Fruit fly (Drosophila melanogaster) whole organism, adult: ENCODE data around the gene Secp43.

ENCODE experiments used
- CG11617 ChIP-seq: fragments of 200-800 bp; sonication (Bioruptor generic); optimal IDR thresholded peaks from 2 replicates; lab custom pipeline; 2017; ENCODE audit warnings: mild to moderate bottlenecking, missing biosample characterization, missing genetic modification reagents, missing genetic modification characterization
- CG12768 ChIP-seq: fragments of 200-800 bp; sonication (Bioruptor generic); optimal IDR thresholded peaks from 2 replicates; lab custom pipeline; 2017; ENCODE audit warnings: missing biosample characterization, missing genetic modification characterization, mild to moderate bottlenecking, moderate library complexity, missing genetic modification reagents
- CG14711 ChIP-seq: fragments of 200-800 bp; sonication (Bioruptor generic); optimal IDR thresholded peaks from 2 replicates; lab custom pipeline; 2018; ENCODE audit warnings: missing biosample characterization, mild to moderate bottlenecking, missing genetic modification characterization, moderate library complexity
- CG1620 ChIP-seq: fragments of 200-800 bp; sonication (Bioruptor generic); optimal IDR thresholded peaks from 2 replicates; lab custom pipeline; 2016; ENCODE audit warnings: missing biosample characterization, missing genetic modification characterization
- CG33017 ChIP-seq: fragments of 200-800 bp; sonication (Bioruptor generic); optimal IDR thresholded peaks from 2 replicates; lab custom pipeline; 2018; ENCODE audit warnings: missing biosample characterization, mild to moderate bottlenecking, missing genetic modification characterization, moderate library complexity
- CG5204 ChIP-seq: fragments of 200-800 bp; sonication (Bioruptor generic); optimal IDR thresholded peaks from 2 replicates; lab custom pipeline; 2016; ENCODE audit warnings: missing biosample characterization, missing genetic modification characterization
- CG7045 ChIP-seq: fragments of 200-800 bp; sonication (Bioruptor generic); optimal IDR thresholded peaks from 2 replicates; lab custom pipeline; 2017; ENCODE audit warnings: missing biosample characterization, mild to moderate bottlenecking, missing genetic modification characterization
- CG7101 ChIP-seq: fragments of 200-800 bp; sonication (Bioruptor generic); optimal IDR thresholded peaks from 2 replicates; lab custom pipeline; 2018; ENCODE audit warnings: missing biosample characterization, mild to moderate bottlenecking, missing genetic modification characterization, moderate library complexity
- Clk ChIP-seq: fragments of 200-800 bp; sonication (Bioruptor generic); optimal IDR thresholded peaks from 2 replicates; lab custom pipeline; 2017; ENCODE audit warnings: missing biosample characterization, missing genetic modification characterization
- Crg-1 ChIP-seq: fragments of 200-800 bp; sonication (Bioruptor generic); optimal IDR thresholded peaks from 2 replicates; lab custom pipeline; 2016; ENCODE audit warnings: missing biosample characterization, missing genetic modification characterization
- Hr96 ChIP-seq: fragments of 200-800 bp; sonication (Bioruptor generic); optimal IDR thresholded peaks from 2 replicates; lab custom pipeline; 2016; ENCODE audit warnings: missing biosample characterization, missing genetic modification characterization
- Mnt ChIP-seq: fragments of 200-800 bp; sonication (Bioruptor generic); optimal IDR thresholded peaks from 2 replicates; lab custom pipeline; 2016; ENCODE audit warnings: missing biosample characterization, mild to moderate bottlenecking, missing genetic modification characterization
- bab1 ChIP-seq: fragments of 200-800 bp; sonication (Bioruptor generic); optimal IDR thresholded peaks from 3 replicates; lab custom pipeline; 2019; ENCODE audit warnings: missing biosample characterization, mild to moderate bottlenecking, missing genetic modification characterization, moderate library complexity
- cic ChIP-seq: fragments of 200-800 bp; sonication (Bioruptor generic); optimal IDR thresholded peaks from 2 replicates; lab custom pipeline; 2017; ENCODE audit warnings: missing biosample characterization, mild to moderate bottlenecking, missing genetic modification characterization, moderate library complexity
- cnc ChIP-seq, 2 experiments: fragments of >200 bp; optimal IDR thresholded peaks; 2 replicates each; lab custom pipeline; 2017
- kay ChIP-seq: fragments of 200-800 bp; sonication (Bioruptor generic); peaks from one replicate; lab custom pipeline; 2016; ENCODE audit warnings: missing biosample characterization, missing genetic modification characterization, borderline replicate concordance
- ovo ChIP-seq: fragments of 200-800 bp; sonication (Bioruptor generic); optimal IDR thresholded peaks from 2 replicates; lab custom pipeline; 2016; ENCODE audit warnings: missing biosample characterization, missing genetic modification characterization
- pad ChIP-seq: fragments of 200-800 bp; sonication (Bioruptor generic); optimal IDR thresholded peaks from 3 replicates; lab custom pipeline; 2017; ENCODE audit warnings: missing biosample characterization, missing genetic modification characterization, mild to moderate bottlenecking, moderate library complexity, missing genetic modification reagents
- tj ChIP-seq: fragments of 200-800 bp; sonication (Bioruptor generic); optimal IDR thresholded peaks from 3 replicates; lab custom pipeline; 2017; ENCODE audit warnings: missing biosample characterization, mild to moderate bottlenecking, missing genetic modification characterization, moderate library complexity
- toe ChIP-seq: fragments of 200-800 bp; sonication (Bioruptor generic); optimal IDR thresholded peaks from 2 replicates; lab custom pipeline; 2016; ENCODE audit warnings: missing biosample characterization, missing genetic modification characterization

Gene Secp43

DNA sequence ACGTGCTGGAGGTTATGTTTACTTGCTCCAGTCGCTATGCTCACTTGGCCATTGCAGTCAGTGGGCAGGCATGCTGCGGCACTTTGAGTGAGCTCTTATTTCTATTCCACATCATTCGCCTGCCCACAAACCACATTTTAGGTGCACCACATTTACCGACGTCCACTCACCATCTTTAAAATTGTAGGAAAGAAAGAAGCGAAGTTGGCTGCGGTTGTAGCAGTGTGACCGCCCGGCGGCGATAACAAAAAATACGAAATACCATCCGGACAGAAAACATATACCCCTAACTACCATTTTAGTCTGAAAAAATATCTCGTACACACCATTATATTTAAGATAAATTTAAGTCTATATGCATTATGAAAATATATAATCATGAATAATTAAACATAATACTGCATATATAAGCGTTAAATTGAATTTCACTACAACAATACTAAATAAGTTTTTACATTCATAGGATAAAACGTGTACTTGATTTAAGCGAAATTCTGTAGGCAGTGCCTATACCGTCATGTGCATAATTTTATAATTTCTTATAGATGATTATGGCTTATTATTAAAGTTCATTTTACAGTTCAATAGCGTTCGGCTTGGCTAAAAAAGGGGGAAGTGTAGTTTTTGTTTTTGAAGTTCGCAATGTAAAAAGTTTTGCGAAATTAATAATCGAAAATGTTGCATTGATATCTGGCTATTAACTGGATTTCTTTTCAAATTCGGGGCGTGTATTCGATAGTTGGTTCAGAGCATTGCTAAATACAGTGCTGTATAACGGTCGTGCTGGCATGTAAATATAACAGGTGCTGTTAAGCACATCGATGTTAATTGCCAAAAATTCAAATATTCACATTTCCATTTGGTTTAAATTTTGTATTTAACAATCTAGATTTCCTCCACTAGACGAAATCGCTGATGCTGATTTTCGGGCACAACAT, 4.1 kb upstream of the Secp43 start, which contains the start of gene RpL27A:
RpL27A (minus strand) TSS at position 246 of the 938 bp plus-strand sequence.
- TF ChIP-seq cnc (optimal IDR thresholded peaks at IDR 0.05; lab: Kevin White, UChicago): no peak
- TF ChIP-seq kay (GFP tag; lab: Kevin White, UChicago): no peak
- no peak for TF ChIP-seq CG5204
- TF ChIP-seq Mnt (GFP tag; lab: Kevin White, UChicago): peak; percentile 93
- peak; percentile 54 for TF ChIP-seq tj
- TF ChIP-seq ovo: peak; percentile 72
- TF ChIP-seq CG12768 (GFP tag; lab: Kevin White, UChicago): peak; percentile 60
- TF ChIP-seq cic (GFP tag; lab: Kevin White, UChicago): peak; percentile 65
- peak; percentile 88 for TF ChIP-seq CG11617 (GFP tag; lab: Kevin White, UChicago)
- peak; percentile 61 for TF ChIP-seq CG33017 (tag; lab: Kevin White, UChicago)
- TF ChIP-seq CG1620: peak; percentile 68
- TF ChIP-seq Crg-1 (GFP tag; lab: Kevin White, UChicago): peak; percentile 70
- peak; percentile 68 for TF ChIP-seq toe (GFP tag; lab: Kevin White, UChicago)
- TF ChIP-seq Hr96 (GFP tag; lab: Kevin White, UChicago): peak; percentile 77
- peak; percentile 85 for TF ChIP-seq CG7101
- TF ChIP-seq CG7045 (GFP tag; lab: Kevin White, UChicago): peak; percentile 74
- TF ChIP-seq pad (GFP tag; lab: Kevin White, UChicago): peak; percentile 51
- peak; percentile 53 for TF ChIP-seq CG14711 (tag; lab: Kevin White, UChicago)
- peak; percentile 81 for TF ChIP-seq bab1 (GFP tag; lab: Kevin White, UChicago)
- peak; percentile 30 for TF ChIP-seq Clk (GFP tag; lab: Kevin White, UChicago)

DNA sequence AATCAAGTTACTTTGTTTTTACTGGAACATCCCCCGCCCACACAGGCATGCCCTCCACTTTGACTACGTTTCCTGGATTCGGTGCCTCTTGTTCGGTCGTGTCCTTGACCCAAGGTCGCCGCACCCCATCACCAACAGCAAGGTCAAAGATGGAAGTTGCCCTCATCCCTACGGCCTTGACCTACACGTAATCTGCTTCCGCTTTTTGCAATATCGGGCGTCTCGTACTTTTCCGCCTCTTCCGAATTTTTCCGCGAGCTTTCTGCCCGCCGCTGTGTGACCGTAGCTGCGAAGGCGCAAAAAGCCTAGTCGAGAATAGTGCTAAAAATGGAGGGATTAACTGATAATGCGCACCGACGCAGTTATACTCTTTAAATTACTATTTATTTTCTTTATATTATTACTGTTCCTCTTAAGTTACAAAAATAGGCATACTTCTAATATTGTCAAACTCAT, 2.3 kb upstream of the Secp43 start, which contains the start of gene Gs1l:
Gs1l (minus strand) TSS at position 269 of the 456 bp plus-strand sequence.
- TF ChIP-seq CG11617 (GFP tag; lab: Kevin White, UChicago): peak; percentile 14
- peak; percentile 30 for TF ChIP-seq CG33017 (tag; lab: Kevin White, UChicago)
- TF ChIP-seq pad (GFP tag; lab: Kevin White, UChicago): peak; percentile 17
- TF ChIP-seq cic (GFP tag; lab: Kevin White, UChicago): peak; percentile 47
- no peak for TF ChIP-seq Crg-1 (GFP tag; lab: Kevin White, UChicago)
- TF ChIP-seq CG12768 (GFP tag; lab: Kevin White, UChicago): peak; percentile 29
- peak; percentile 13 for TF ChIP-seq CG14711 (tag; lab: Kevin White, UChicago)
- TF ChIP-seq tj: peak; percentile 3
- TF ChIP-seq Clk (GFP tag; lab: Kevin White, UChicago): no peak
- no peak for TF ChIP-seq toe (GFP tag; lab: Kevin White, UChicago)
- TF ChIP-seq bab1 (GFP tag; lab: Kevin White, UChicago): peak; percentile 19
- peak; percentile 36 for TF ChIP-seq Mnt (GFP tag; lab: Kevin White, UChicago)
- TF ChIP-seq ovo: no peak
- no peak for TF ChIP-seq kay (GFP tag; lab: Kevin White, UChicago)
- TF ChIP-seq CG7101: peak; percentile 35

- TF ChIP-seq bab1 (GFP tag; lab: Kevin White, UChicago): no peak
- no peak for TF ChIP-seq ovo
- TF ChIP-seq CG1620: no peak
- no peak for TF ChIP-seq Mnt (GFP tag; lab: Kevin White, UChicago)
- TF ChIP-seq Hr96 (GFP tag; lab: Kevin White, UChicago): no peak
- TF ChIP-seq pad (GFP tag; lab: Kevin White, UChicago): no peak
- no peak for TF ChIP-seq Clk (GFP tag; lab: Kevin White, UChicago)
- no peak for TF ChIP-seq CG33017 (tag; lab: Kevin White, UChicago)
- no peak for TF ChIP-seq CG11617 (GFP tag; lab: Kevin White, UChicago)
- TF ChIP-seq kay (GFP tag; lab: Kevin White, UChicago): no peak
- TF ChIP-seq CG14711 (tag; lab: Kevin White, UChicago): no peak
- no peak for TF ChIP-seq Crg-1 (GFP tag; lab: Kevin White, UChicago)
Measured at dm6 chr2L:4452798-4453197, 1.5 kb downstream of the Secp43 start, which contains the start of gene CG15439. Gene CG15439, minus strand, starts transcription at chr2L:4453038.

- TF ChIP-seq toe (GFP tag; lab: Kevin White, UChicago): no peak
- no peak for TF ChIP-seq kay (GFP tag; lab: Kevin White, UChicago)
- no peak for TF ChIP-seq Hr96 (GFP tag; lab: Kevin White, UChicago)
- TF ChIP-seq pad (GFP tag; lab: Kevin White, UChicago): peak; percentile 76
- peak; percentile 90 for TF ChIP-seq CG11617 (GFP tag; lab: Kevin White, UChicago)
- TF ChIP-seq ovo: peak; percentile 77
- TF ChIP-seq Mnt (GFP tag; lab: Kevin White, UChicago): peak; percentile 91
- TF ChIP-seq CG12768 (GFP tag; lab: Kevin White, UChicago): peak; percentile 95
- peak; percentile 96 for TF ChIP-seq bab1 (GFP tag; lab: Kevin White, UChicago)
- peak; percentile 58 for TF ChIP-seq CG1620
- TF ChIP-seq CG7101: peak; percentile 94
- TF ChIP-seq CG14711 (tag; lab: Kevin White, UChicago): peak; percentile 97
- peak; percentile 57 for TF ChIP-seq Crg-1 (GFP tag; lab: Kevin White, UChicago)
- peak; percentile 63 for TF ChIP-seq tj
- no peak for TF ChIP-seq cnc (optimal IDR thresholded peaks at IDR 0.05; lab: Kevin White, UChicago)
- peak; percentile 54 for TF ChIP-seq cic (GFP tag; lab: Kevin White, UChicago)
- TF ChIP-seq CG7045 (GFP tag; lab: Kevin White, UChicago): peak; percentile 81
- TF ChIP-seq Clk (GFP tag; lab: Kevin White, UChicago): peak; percentile 58
- peak; percentile 93 for TF ChIP-seq CG33017 (tag; lab: Kevin White, UChicago)
- no peak for TF ChIP-seq CG5204
Measured at dm6 chr2L:4448582-4449016, 5.7 kb downstream of the Secp43 start, which contains the start of gene MFS18. Gene MFS18, minus strand, starts transcription at chr2L:4448635.
